Worm (Caenorhabditis elegans): ENCODE measurements around the gene F40G9.9.

ce11 chrIII:143121-143520, 28.4 kb downstream of the F40G9.9 start, which contains the start of gene fbxb-82:
- TF ChIP-seq ztf-4 (tag; optimal IDR thresholded peaks at IDR 0.05) (no peak), fkh-10 (GFP tag; optimal IDR thresholded peaks at IDR 0.05) (no peak), ama-1 (optimal IDR thresholded peaks at IDR 0.05) (no peak), lin-15B (tag; optimal IDR thresholded peaks at IDR 0.05) (no peak), nhr-12 (tag; optimal IDR thresholded peaks at IDR 0.05) (no peak), hpl-2 (GFP tag; optimal IDR thresholded peaks at IDR 0.05) (no peak), nhr-90 (tag; optimal IDR thresholded peaks at IDR 0.05; ENCODE audit: poor library complexity) (no peak), aly-2 (tag; optimal IDR thresholded peaks at IDR 0.05) (no peak), nhr-28 (tag; optimal IDR thresholded peaks at IDR 0.05) (no peak), nhr-11 (tag; optimal IDR thresholded peaks at IDR 0.05) (no peak), rnt-1 (tag; optimal IDR thresholded peaks at IDR 0.05) (no peak)
